Fruit fly (Drosophila melanogaster): ENCODE results near the gene Idh.

DNA sequence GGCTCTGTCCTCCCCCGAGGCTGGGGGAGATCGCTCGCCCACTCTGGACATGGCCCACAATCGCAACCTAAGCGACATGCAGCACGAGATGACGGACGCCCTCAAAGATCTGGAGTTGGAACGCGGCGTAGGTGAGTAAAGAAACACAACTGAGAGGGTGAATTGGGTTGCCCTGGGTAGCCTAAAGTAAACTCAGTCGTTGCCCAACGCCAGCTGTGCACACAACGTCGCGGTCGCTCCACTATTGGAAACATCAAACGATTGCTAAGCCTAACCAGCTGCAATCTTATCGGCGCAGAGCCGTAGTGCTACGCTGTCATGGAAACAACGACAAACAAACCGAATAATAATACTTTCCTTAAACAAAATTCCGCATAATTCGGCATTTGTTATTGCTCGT lies 13.4 kb downstream of the Idh start:
- no peak for TF ChIP-seq CG8478 (optimal IDR thresholded peaks at IDR 0.05)
- TF ChIP-seq CTCF (optimal IDR thresholded peaks at IDR 0.05), result no peak

Measured in S2 (cell line).